Worm (Caenorhabditis elegans) whole organism, mixed stage, embryonic: Measurements from ENCODE around the gene lin-25.

Experiments used
- ceh-43 ChIP-seq: fragments of 200-800 bp; sonication (Bioruptor generic); optimal IDR thresholded peaks from 2 replicates; lab custom pipeline; 2018; ENCODE audit warnings: mild to moderate bottlenecking, missing genetic modification characterization, moderate library complexity, missing compliant biosample characterization
- ces-1 ChIP-seq: fragments of 150-350 bp; optimal IDR thresholded peaks from 2 replicates; lab custom pipeline; 2014; ENCODE audit warnings: missing biosample characterization, missing genetic modification reagents, missing genetic modification characterization
- elt-3 ChIP-seq: fragments of 150-350 bp; optimal IDR thresholded peaks from 2 replicates; lab custom pipeline; 2014; ENCODE audit warnings: missing biosample characterization, missing genetic modification characterization
- flh-1 ChIP-seq: fragments of 200-800 bp; sonication (Bioruptor generic); optimal IDR thresholded peaks from 2 replicates; lab custom pipeline; 2018; ENCODE audit warnings: mild to moderate bottlenecking, missing genetic modification characterization, moderate library complexity, missing compliant biosample characterization
- ham-2 ChIP-seq: fragments of 200-800 bp; sonication (Bioruptor generic); optimal IDR thresholded peaks from 2 replicates; lab custom pipeline; 2018; ENCODE audit warnings: mild to moderate bottlenecking, missing genetic modification characterization, missing compliant biosample characterization
- hlh-1 ChIP-seq: fragments of 150-350 bp; optimal IDR thresholded peaks from 2 replicates; lab custom pipeline; 2014; ENCODE audit warnings: missing biosample characterization, missing genetic modification reagents, missing genetic modification characterization
- lin-13 ChIP-seq: fragments of 150-350 bp; optimal IDR thresholded peaks from 2 replicates; lab custom pipeline; 2014; ENCODE audit warnings: missing biosample characterization, missing genetic modification characterization
- lin-32 ChIP-seq: fragments of 200-800 bp; sonication (Bioruptor generic); optimal IDR thresholded peaks from 2 replicates; lab custom pipeline; 2018; ENCODE audit warnings: mild to moderate bottlenecking, missing genetic modification characterization, missing compliant biosample characterization
- lsy-2 ChIP-seq: fragments of 150-350 bp; optimal IDR thresholded peaks from 2 replicates; lab custom pipeline; 2014; ENCODE audit warnings: missing biosample characterization, missing genetic modification characterization
- mep-1 ChIP-seq: fragments of 150-350 bp; optimal IDR thresholded peaks from 2 replicates; lab custom pipeline; 2017; ENCODE audit warnings: missing biosample characterization, missing genetic modification reagents, missing genetic modification characterization, inconsistent platforms
- nhr-237 ChIP-seq: fragments of 150-350 bp; optimal IDR thresholded peaks from 2 replicates; lab custom pipeline; 2014; ENCODE audit warnings: missing biosample characterization, missing genetic modification characterization
- nhr-28 ChIP-seq: fragments of 150-350 bp; optimal IDR thresholded peaks from 2 replicates; lab custom pipeline; 2014; ENCODE audit warnings: missing biosample characterization, missing genetic modification characterization
- nhr-76 ChIP-seq: sonication (generic microtip); optimal IDR thresholded peaks from 2 replicates; lab custom pipeline; 2017; ENCODE audit warnings: missing biosample characterization, missing genetic modification characterization
- sem-2 ChIP-seq: fragments of 200-800 bp; sonication (Bioruptor generic); optimal IDR thresholded peaks from 2 replicates; lab custom pipeline; 2018; ENCODE audit warnings: mild to moderate bottlenecking, missing genetic modification characterization, missing compliant biosample characterization
- unc-120 ChIP-seq: sonication (generic microtip); optimal IDR thresholded peaks from 2 replicates; lab custom pipeline; 2017; ENCODE audit warnings: missing genetic modification characterization, missing compliant biosample characterization; ENCODE audit not compliant: poor library complexity, severe bottlenecking
- unc-39 ChIP-seq: fragments of 150-350 bp; optimal IDR thresholded peaks from 2 replicates; lab custom pipeline; 2014; ENCODE audit warnings: missing biosample characterization, missing genetic modification characterization
- zip-8 ChIP-seq: fragments of 150-350 bp; optimal IDR thresholded peaks from 2 replicates; lab custom pipeline; 2014; ENCODE audit warnings: missing biosample characterization, missing genetic modification characterization
- ztf-11 ChIP-seq: fragments of 150-350 bp; optimal IDR thresholded peaks from 2 replicates; lab custom pipeline; 2014; ENCODE audit warnings: missing biosample characterization, missing genetic modification characterization

The lin-25 gene

ce11 chrV:12706511-12706910 lies 56.8 kb downstream of the lin-25 start:
- TF ChIP-seq lin-13 (no peak), nhr-237 (tag; lab: Kevin White, UChicago) (no peak), nhr-76 (no peak), mep-1 (tag; lab: Kevin White, UChicago) (no peak), flh-1 (GFP tag; lab: Kevin White, UChicago) (no peak), lin-32 (GFP tag; lab: Kevin White, UChicago) (no peak)

ce11 chrV:12708305-12708704 lies 58.6 kb downstream of the lin-25 start, which contains the start of gene R11D1.2:
Gene R11D1.2 (plus strand): TSS chrV:12708605.
- TF ChIP-seq sem-2 (no peak), lin-13 (no peak), unc-39 (tag; lab: Kevin White, UChicago) (no peak), elt-3 (tag; lab: Kevin White, UChicago) (no peak), ces-1 (GFP tag; lab: Kevin White, UChicago) (no peak), zip-8 (tag; lab: Kevin White, UChicago) (no peak), mep-1 (tag; lab: Kevin White, UChicago) (no peak), nhr-28 (tag; lab: Kevin White, UChicago) (no peak), lsy-2 (tag; lab: Kevin White, UChicago) (no peak), ztf-11 (tag; lab: Kevin White, UChicago) (no peak), unc-120 (tag; lab: Kevin White, UChicago) (no peak), hlh-1 (no peak), flh-1 (GFP tag; lab: Kevin White, UChicago) (no peak), ham-2 (GFP tag; lab: Kevin White, UChicago) (no peak), ceh-43 (GFP tag; lab: Kevin White, UChicago) (no peak)
- TF ChIP-seq, all 35 proteins: peak for 0
